Fruit fly (Drosophila melanogaster) whole organism, embryonic: ENCODE results near the gene ph-d.
A peak's percentile ranks its signal among the peaks of the same experiment; 100 is the strongest.

Source experiments
- CG10209 ChIP-seq: fragments of 200-800 bp; sonication (Bioruptor generic); optimal IDR thresholded peaks from 3 replicates; lab custom pipeline; 2017; ENCODE audit warnings: missing biosample characterization, mild to moderate bottlenecking, missing genetic modification characterization, missing genetic modification reagents
- CG11456 ChIP-seq: fragments of 200-800 bp; sonication (Bioruptor generic); IDR thresholded peaks from 3 replicates; pipeline ENCODE4 v1.3.6; 2022; ENCODE audit warnings: missing biosample characterization, missing genetic modification characterization
- CG11696 ChIP-seq: fragments of 200-800 bp; sonication (Bioruptor generic); IDR thresholded peaks from 2 replicates; pipeline ENCODE4 v1.3.6; 2022; ENCODE audit warnings: missing biosample characterization, missing genetic modification characterization
- CG12155 ChIP-seq: fragments of 200-800 bp; sonication (Bioruptor generic); optimal IDR thresholded peaks from 3 replicates; lab custom pipeline; 2016; ENCODE audit warnings: missing biosample characterization, missing genetic modification characterization
- CG17568 ChIP-seq: fragments of 200-800 bp; sonication (Bioruptor generic); optimal IDR thresholded peaks from 2 replicates; lab custom pipeline; 2018; ENCODE audit warnings: missing biosample characterization, mild to moderate bottlenecking, missing genetic modification characterization, moderate library complexity
- CG2120 ChIP-seq: fragments of 200-800 bp; sonication (Bioruptor generic); optimal IDR thresholded peaks from 3 replicates; lab custom pipeline; 2016; ENCODE audit warnings: missing biosample characterization, missing genetic modification characterization
- CG30020 ChIP-seq: fragments of 200-800 bp; optimal IDR thresholded peaks from 2 replicates; lab custom pipeline; 2019; ENCODE audit warnings: missing biosample characterization, mild to moderate bottlenecking, missing genetic modification characterization, moderate library complexity
- CG32532 ChIP-seq: fragments of 200-800 bp; sonication (Bioruptor generic); IDR thresholded peaks from 2 replicates; pipeline ENCODE4 v1.3.6; 2022; ENCODE audit warnings: missing biosample characterization, missing genetic modification characterization
- CG32772 ChIP-seq: fragments of 200-800 bp; sonication (Bioruptor generic); IDR thresholded peaks from 2 replicates; pipeline ENCODE4 v1.3.6; 2022; ENCODE audit warnings: missing biosample characterization, missing genetic modification characterization
- CG4820 ChIP-seq: fragments of 200-800 bp; sonication (Bioruptor generic); optimal IDR thresholded peaks from 3 replicates; lab custom pipeline; 2016; ENCODE audit warnings: missing biosample characterization, missing genetic modification characterization
- CG6654 ChIP-seq: fragments of 200-800 bp; sonication (Bioruptor generic); optimal IDR thresholded peaks from 2 replicates; lab custom pipeline; 2017; ENCODE audit warnings: missing biosample characterization, mild to moderate bottlenecking, missing genetic modification characterization
- CG7271 ChIP-seq: fragments of 200-800 bp; sonication (Bioruptor generic); optimal IDR thresholded peaks from 2 replicates; lab custom pipeline; 2018; ENCODE audit warnings: missing biosample characterization, mild to moderate bottlenecking, missing genetic modification characterization, moderate library complexity
- CG9215 ChIP-seq: fragments of 200-800 bp; sonication (Bioruptor generic); IDR thresholded peaks from 2 replicates; pipeline ENCODE4 v1.3.6; 2022; ENCODE audit warnings: missing biosample characterization, missing genetic modification characterization
- Chrac-16 ChIP-seq: fragments of 200-800 bp; sonication (Bioruptor generic); optimal IDR thresholded peaks from 3 replicates; lab custom pipeline; 2016; ENCODE audit warnings: missing biosample characterization, missing genetic modification characterization
- CoRest ChIP-seq: fragments of 200-800 bp; sonication (Bioruptor generic); optimal IDR thresholded peaks from 3 replicates; lab custom pipeline; 2018; ENCODE audit warnings: missing biosample characterization, mild to moderate bottlenecking, missing genetic modification characterization, moderate library complexity
- Dbx ChIP-seq: fragments of 200-800 bp; sonication (Bioruptor generic); IDR thresholded peaks from 3 replicates; pipeline ENCODE4 v1.3.6; 2022; ENCODE audit warnings: missing biosample characterization, missing genetic modification characterization
- E2f1 ChIP-seq: fragments of 200-800 bp; sonication (Bioruptor generic); IDR thresholded peaks from 2 replicates; pipeline ENCODE4 v1.3.6; 2022; ENCODE audit warnings: missing biosample characterization, missing genetic modification characterization
- Fer1 ChIP-seq: fragments of 200-800 bp; sonication (Bioruptor generic); optimal IDR thresholded peaks from 2 replicates; lab custom pipeline; 2017; ENCODE audit warnings: missing biosample characterization, mild to moderate bottlenecking, missing genetic modification characterization
- H15 ChIP-seq: fragments of 200-800 bp; sonication (Bioruptor generic); IDR thresholded peaks from 3 replicates; pipeline ENCODE4 v1.3.6; 2022; ENCODE audit warnings: missing biosample characterization, missing genetic modification characterization
- Hand ChIP-seq: fragments of 200-800 bp; sonication (Bioruptor generic); optimal IDR thresholded peaks from 2 replicates; lab custom pipeline; 2017; ENCODE audit warnings: mild to moderate bottlenecking, missing biosample characterization, missing genetic modification reagents, missing genetic modification characterization
- Hr3 ChIP-seq: fragments of 200-800 bp; sonication (Bioruptor generic); optimal IDR thresholded peaks from 3 replicates; lab custom pipeline; 2016; ENCODE audit warnings: missing biosample characterization, missing genetic modification characterization
- Hr51 ChIP-seq, 2 experiments: fragments of 200-800 bp; sonication (Bioruptor generic); optimal IDR thresholded peaks; 2 replicates in 1 of 2; 3 replicates in 1 of 2; lab custom pipeline; 2016 to 2018; ENCODE audit warnings: missing biosample characterization in 2 of 2, missing genetic modification characterization in 2 of 2, mild to moderate bottlenecking in 1 of 2, moderate library complexity in 1 of 2
- NfI ChIP-seq: fragments of 200-800 bp; sonication (Bioruptor generic); optimal IDR thresholded peaks from 3 replicates; lab custom pipeline; 2018; ENCODE audit warnings: missing biosample characterization, mild to moderate bottlenecking, missing genetic modification characterization, moderate library complexity
- Pdp1 ChIP-seq, 2 experiments: fragments of 200-800 bp; sonication (Bioruptor generic); optimal IDR thresholded peaks; 3 replicates each; lab custom pipeline; 2016; ENCODE audit warnings: missing biosample characterization in 2 of 2, missing genetic modification characterization in 2 of 2, mild to moderate bottlenecking in 1 of 2, moderate library complexity in 1 of 2
- Rx ChIP-seq: fragments of 200-800 bp; sonication (Bioruptor generic); IDR thresholded peaks from 2 replicates; pipeline ENCODE4 v1.3.6; 2022; ENCODE audit warnings: missing biosample characterization, missing genetic modification characterization
- Six4 ChIP-seq: fragments of 200-800 bp; sonication (Bioruptor generic); optimal IDR thresholded peaks from 2 replicates; lab custom pipeline; 2016; ENCODE audit warnings: missing biosample characterization, missing genetic modification characterization
- ab ChIP-seq: fragments of 200-800 bp; sonication (Bioruptor generic); optimal IDR thresholded peaks from 2 replicates; lab custom pipeline; 2016; ENCODE audit warnings: missing biosample characterization, missing genetic modification characterization
- bab2 ChIP-seq: fragments of 200-800 bp; sonication (Bioruptor generic); optimal IDR thresholded peaks from 2 replicates; lab custom pipeline; 2016; ENCODE audit warnings: missing biosample characterization, missing genetic modification characterization
- cg ChIP-seq: fragments of 200-800 bp; sonication (Bioruptor generic); optimal IDR thresholded peaks from 3 replicates; lab custom pipeline; 2019; ENCODE audit warnings: missing biosample characterization, mild to moderate bottlenecking, missing genetic modification characterization, moderate library complexity
- chn ChIP-seq: fragments of 200-800 bp; sonication (Bioruptor generic); optimal IDR thresholded peaks from 2 replicates; lab custom pipeline; 2016; ENCODE audit warnings: missing biosample characterization, missing genetic modification characterization
- disco-r ChIP-seq: fragments of 200-800 bp; sonication (Bioruptor generic); optimal IDR thresholded peaks from 2 replicates; lab custom pipeline; 2016; ENCODE audit warnings: missing biosample characterization, missing genetic modification characterization
- eve ChIP-seq, 2 experiments: fragments of >200 bp; optimal IDR thresholded peaks; 2 replicates each; lab custom pipeline; 2017; ENCODE audit warnings: missing biosample characterization in 2 of 2, missing genetic modification characterization in 2 of 2
- eyg ChIP-seq: fragments of 200-800 bp; sonication (Bioruptor generic); optimal IDR thresholded peaks from 3 replicates; lab custom pipeline; 2016; ENCODE audit warnings: missing biosample characterization, missing genetic modification characterization
- gcm ChIP-seq: fragments of 200-800 bp; sonication (Bioruptor generic); optimal IDR thresholded peaks from 2 replicates; lab custom pipeline; 2019; ENCODE audit warnings: missing biosample characterization, mild to moderate bottlenecking, missing genetic modification characterization, moderate library complexity
- gem ChIP-seq: fragments of 200-800 bp; sonication (Bioruptor generic); optimal IDR thresholded peaks from 2 replicates; lab custom pipeline; 2019; ENCODE audit warnings: missing biosample characterization, mild to moderate bottlenecking, missing genetic modification characterization, moderate library complexity
- ham ChIP-seq: fragments of 200-800 bp; sonication (Bioruptor generic); IDR thresholded peaks from 2 replicates; pipeline ENCODE4 v1.3.6; 2022; ENCODE audit warnings: missing biosample characterization, missing genetic modification characterization
- jumu ChIP-seq: fragments of 200-800 bp; sonication (Bioruptor generic); optimal IDR thresholded peaks from 3 replicates; lab custom pipeline; 2016; ENCODE audit warnings: missing biosample characterization, missing genetic modification characterization
- lab ChIP-seq: fragments of 200-800 bp; sonication (Bioruptor generic); optimal IDR thresholded peaks from 3 replicates; lab custom pipeline; 2017; ENCODE audit warnings: missing biosample characterization, missing genetic modification characterization, mild to moderate bottlenecking, moderate library complexity, missing genetic modification reagents
- mam ChIP-seq: fragments of 200-800 bp; sonication (Bioruptor generic); optimal IDR thresholded peaks from 3 replicates; lab custom pipeline; 2016; ENCODE audit warnings: missing biosample characterization, missing genetic modification characterization
- nau ChIP-seq: fragments of 200-800 bp; sonication (Bioruptor generic); optimal IDR thresholded peaks from 3 replicates; lab custom pipeline; 2017; ENCODE audit warnings: missing biosample characterization, mild to moderate bottlenecking, missing genetic modification characterization, missing genetic modification reagents
- phol ChIP-seq: fragments of 200-800 bp; sonication (Bioruptor generic); optimal IDR thresholded peaks from 3 replicates; lab custom pipeline; 2018; ENCODE audit warnings: missing biosample characterization, mild to moderate bottlenecking, missing genetic modification characterization, moderate library complexity
- tna ChIP-seq: fragments of 200-800 bp; sonication (Bioruptor generic); IDR thresholded peaks from 2 replicates; pipeline ENCODE4 v1.3.6; 2022; ENCODE audit warnings: missing biosample characterization, missing genetic modification characterization; ENCODE audit not compliant: partially characterized antibody
- ttk ChIP-seq: fragments of 200-800 bp; sonication (Bioruptor generic); IDR thresholded peaks from 2 replicates; pipeline ENCODE4 v2.1.2; 2022; ENCODE audit warnings: missing biosample characterization, missing genetic modification characterization
- unc-4 ChIP-seq: fragments of 200-800 bp; sonication (Bioruptor generic); IDR thresholded peaks from 2 replicates; pipeline ENCODE4 v1.3.6; 2022; ENCODE audit warnings: missing biosample characterization, missing genetic modification characterization; ENCODE audit not compliant: partially characterized antibody
- wor ChIP-seq: fragments of 200-800 bp; sonication (Bioruptor generic); IDR thresholded peaks from 2 replicates; pipeline ENCODE4 v1.3.6; 2022; ENCODE audit warnings: missing biosample characterization, missing genetic modification characterization

The ph-d gene

dm6 chrX:2136831-2137452 lies 13.9 kb upstream of the ph-d start (continued):
- TF ChIP-seq lab (GFP tag; lab: Kevin White, UChicago): peak; percentile 100
- TF ChIP-seq CG11696 (GFP tag; lab: Robert Waterston, UW): peak; percentile 99
- TF ChIP-seq Fer1: peak; percentile 100
- TF ChIP-seq CG12155 (GFP tag; lab: Kevin White, UChicago): peak; percentile 99
- TF ChIP-seq CG9215 (GFP tag; lab: Robert Waterston, UW): peak; percentile 99
- TF ChIP-seq CG2120 (GFP tag; lab: Kevin White, UChicago): peak; percentile 100
- TF ChIP-seq cg (GFP tag; lab: Kevin White, UChicago): peak; percentile 93
- TF ChIP-seq ttk (GFP tag; lab: Robert Waterston, UW): peak; percentile 100
- peak; percentile 100 for TF ChIP-seq chn (GFP tag; lab: Kevin White, UChicago)
- TF ChIP-seq Hand (GFP tag; lab: Kevin White, UChicago): peak; percentile 99
- peak; percentile 100 for TF ChIP-seq Six4 (GFP tag; lab: Kevin White, UChicago)
- peak; percentile 100 for TF ChIP-seq disco-r
- no peak for TF ChIP-seq tna (GFP tag; lab: Robert Waterston, UW)
- peak; percentile 100 for TF ChIP-seq Chrac-16 (GFP tag; lab: Kevin White, UChicago)
- peak; percentile 100 for TF ChIP-seq ab (GFP tag; lab: Kevin White, UChicago)
- peak; percentile 100 for TF ChIP-seq CG7271 (tag; lab: Kevin White, UChicago)
- peak; percentile 100 for TF ChIP-seq NfI (GFP tag; lab: Kevin White, UChicago)
- peak; percentile 100 for TF ChIP-seq jumu (GFP tag; lab: Kevin White, UChicago)
- TF ChIP-seq, all 482 proteins: peak for 449

dm6 chrX:2135868-2136787 lies 13.0 kb upstream of the ph-d start:
- TF ChIP-seq mam (GFP tag; lab: Kevin White, UChicago) (peak; percentile 30), Hr3 (GFP tag; lab: Kevin White, UChicago) (no peak), bab2 (GFP tag; lab: Kevin White, UChicago) (peak; percentile 49), CG10209 (GFP tag; lab: Kevin White, UChicago) (peak; percentile 3), Pdp1 (GFP tag; optimal IDR thresholded peaks at IDR 0.05; lab: Kevin White, UChicago) (peak; percentile 38 to 64), gcm (GFP tag; lab: Kevin White, UChicago) (no peak), CoRest (tag; lab: Kevin White, UChicago) (peak; percentile 25), CG4820 (GFP tag; lab: Kevin White, UChicago) (peak; percentile 42), gem (tag; lab: Kevin White, UChicago) (peak; percentile 59), Dbx (GFP tag; lab: Robert Waterston, UW) (no peak), CG30020 (no peak), eve (GFP tag; optimal IDR thresholded peaks at IDR 0.05; lab: Kevin White, UChicago) (peak in 1 of 2 experiments; percentile 67), CG32532 (GFP tag; lab: Robert Waterston, UW) (peak; percentile 57), NfI (GFP tag; lab: Kevin White, UChicago) (peak; percentile 21), ham (GFP tag; lab: Robert Waterston, UW) (no peak), phol (peak; percentile 40), Rx (GFP tag; lab: Robert Waterston, UW) (peak; percentile 27; the same call in 1 of the 2 replicates), CG32772 (GFP tag; lab: Robert Waterston, UW) (peak; percentile 42; the same call in 1 of the 2 replicates), H15 (GFP tag; lab: Robert Waterston, UW) (0 out of 3 replicates have a peak, but pooled peaks have one; percentile 18), CG11456 (peak; percentile 15; the same call in 1 of the 3 replicates), wor (GFP tag; lab: Robert Waterston, UW) (peak; percentile 28; the same call in 1 of the 2 replicates), eyg (GFP tag; lab: Kevin White, UChicago) (no peak), unc-4 (no peak), CG17568 (GFP tag; lab: Kevin White, UChicago) (no peak), nau (GFP tag; lab: Kevin White, UChicago) (no peak), E2f1 (GFP tag; lab: Robert Waterston, UW) (no peak; the same call in 1 of the 2 replicates), Hr51 (GFP tag; optimal IDR thresholded peaks at IDR 0.05; lab: Kevin White, UChicago) (peak in 1 of 2 experiments; percentile 34), CG6654 (GFP tag; lab: Kevin White, UChicago) (no peak), ab (GFP tag; lab: Kevin White, UChicago) (peak; percentile 33)
